Worm (Caenorhabditis elegans) whole organism, late embryonic: ENCODE results near the gene shw-1.
A peak's percentile ranks its signal among the peaks of the same experiment; 100 is the strongest.

ENCODE experiments used
- C08G9.2 ChIP-seq: sonication (generic microtip); optimal IDR thresholded peaks from 2 replicates; lab custom pipeline; 2016; ENCODE audit warnings: mild to moderate bottlenecking, missing genetic modification characterization, moderate library complexity, missing compliant biosample characterization
- T23F11.4 ChIP-seq: fragments of 200-800 bp; sonication (Bioruptor generic); optimal IDR thresholded peaks from 2 replicates; lab custom pipeline; 2018; ENCODE audit warnings: mild to moderate bottlenecking, missing genetic modification characterization, missing compliant biosample characterization
- ceh-14 ChIP-seq: sonication (generic microtip); optimal IDR thresholded peaks from 2 replicates; lab custom pipeline; 2016; ENCODE audit warnings: missing genotype, missing genetic modification characterization, missing compliant biosample characterization
- ceh-19 ChIP-seq: fragments of 200-800 bp; sonication (Bioruptor generic); optimal IDR thresholded peaks from 2 replicates; lab custom pipeline; 2018; ENCODE audit warnings: mild to moderate bottlenecking, missing genetic modification characterization, missing compliant biosample characterization
- ceh-2 ChIP-seq: sonication (generic microtip); optimal IDR thresholded peaks from 2 replicates; lab custom pipeline; 2016; ENCODE audit warnings: missing genotype, missing genetic modification characterization, missing compliant biosample characterization
- ceh-22 ChIP-seq: sonication (generic microtip); optimal IDR thresholded peaks from 2 replicates; lab custom pipeline; 2017; ENCODE audit warnings: missing biosample characterization, missing genetic modification characterization
- ceh-24 ChIP-seq: sonication (generic microtip); optimal IDR thresholded peaks from 2 replicates; lab custom pipeline; 2016; ENCODE audit warnings: mild to moderate bottlenecking, missing genetic modification characterization, missing compliant biosample characterization
- ceh-34 ChIP-seq: sonication (generic microtip); optimal IDR thresholded peaks from 2 replicates; lab custom pipeline; 2016; ENCODE audit warnings: mild to moderate bottlenecking, missing genetic modification characterization, missing compliant biosample characterization
- ceh-45 ChIP-seq: fragments of 200-800 bp; sonication (Bioruptor generic); IDR thresholded peaks from 2 replicates; pipeline ENCODE4 v1.3.6; 2022; ENCODE audit warnings: missing genetic modification reagents, missing genetic modification characterization, missing compliant biosample characterization
- ceh-48 ChIP-seq: sonication (generic microtip); optimal IDR thresholded peaks from 2 replicates; lab custom pipeline; 2016; ENCODE audit warnings: missing genetic modification characterization, inconsistent platforms, missing compliant biosample characterization
- ceh-9 ChIP-seq: sonication (generic microtip); optimal IDR thresholded peaks from 2 replicates; lab custom pipeline; 2016; ENCODE audit warnings: mild to moderate bottlenecking, missing genetic modification characterization, inconsistent platforms, missing compliant biosample characterization
- che-1 ChIP-seq: sonication (generic microtip); optimal IDR thresholded peaks from 2 replicates; lab custom pipeline; 2016; ENCODE audit warnings: mild to moderate bottlenecking, missing genetic modification characterization, missing compliant biosample characterization
- elt-2 ChIP-seq: sonication (generic microtip); optimal IDR thresholded peaks from 2 replicates; lab custom pipeline; 2016; ENCODE audit warnings: missing genetic modification reagents, missing genetic modification characterization, missing compliant biosample characterization
- elt-4 ChIP-seq: sonication (generic microtip); optimal IDR thresholded peaks from 2 replicates; lab custom pipeline; 2016; ENCODE audit warnings: missing genetic modification characterization, missing compliant biosample characterization
- ets-4 ChIP-seq: sonication (generic microtip); optimal IDR thresholded peaks from 2 replicates; lab custom pipeline; 2016; ENCODE audit warnings: missing genetic modification characterization, missing compliant biosample characterization
- fkh-10 ChIP-seq: fragments of 150-350 bp; optimal IDR thresholded peaks from 2 replicates; lab custom pipeline; 2014; ENCODE audit warnings: missing biosample characterization, missing genetic modification reagents, missing genetic modification characterization
- fkh-6 ChIP-seq: sonication (generic microtip); optimal IDR thresholded peaks from 2 replicates; lab custom pipeline; 2016; ENCODE audit warnings: missing genetic modification characterization, missing compliant biosample characterization
- hlh-13 ChIP-seq: fragments of 200-800 bp; sonication (Bioruptor generic); optimal IDR thresholded peaks from 2 replicates; lab custom pipeline; 2018; ENCODE audit warnings: mild to moderate bottlenecking, missing genetic modification characterization, missing compliant biosample characterization
- hlh-8 ChIP-seq: sonication (generic microtip); optimal IDR thresholded peaks from 2 replicates; lab custom pipeline; 2016; ENCODE audit warnings: missing genotype, missing genetic modification characterization, missing compliant biosample characterization
- lim-6 ChIP-seq: sonication (generic microtip); optimal IDR thresholded peaks from 2 replicates; lab custom pipeline; 2016; ENCODE audit warnings: missing genetic modification characterization, missing compliant biosample characterization
- lin-11 ChIP-seq: fragments of 200-800 bp; sonication (Bioruptor generic); optimal IDR thresholded peaks from 2 replicates; lab custom pipeline; 2018; ENCODE audit warnings: mild to moderate bottlenecking, missing genetic modification characterization, missing compliant biosample characterization
- madf-2 ChIP-seq: sonication (generic microtip); optimal IDR thresholded peaks from 2 replicates; lab custom pipeline; 2017; ENCODE audit warnings: missing genetic modification characterization, missing compliant biosample characterization
- mec-3 ChIP-seq: sonication (generic microtip); optimal IDR thresholded peaks from 2 replicates; lab custom pipeline; 2016; ENCODE audit warnings: borderline replicate concordance, missing genetic modification characterization, missing compliant biosample characterization
- nfya-1 ChIP-seq: sonication (generic microtip); optimal IDR thresholded peaks from 2 replicates; lab custom pipeline; 2017; ENCODE audit warnings: missing genetic modification characterization, mild to moderate bottlenecking, missing compliant biosample characterization, antibody characterized with exemption, moderate library complexity
- nhr-11 ChIP-seq: fragments of 150-350 bp; optimal IDR thresholded peaks from 2 replicates; lab custom pipeline; 2014; ENCODE audit warnings: missing biosample characterization, missing genetic modification characterization
- pag-3 ChIP-seq: sonication (generic microtip); optimal IDR thresholded peaks from 2 replicates; lab custom pipeline; 2016; ENCODE audit warnings: missing compliant biosample characterization, missing genetic modification characterization, borderline replicate concordance
- pax-1 ChIP-seq: fragments of 150-350 bp; optimal IDR thresholded peaks from 2 replicates; lab custom pipeline; 2014; ENCODE audit warnings: missing biosample characterization, missing genetic modification characterization
- pha-4 ChIP-seq: fragments of 150-350 bp; optimal IDR thresholded peaks from 2 replicates; lab custom pipeline; 2018; ENCODE audit warnings: missing biosample characterization, missing genetic modification reagents, missing genetic modification characterization
- rnt-1 ChIP-seq: sonication (generic microtip); optimal IDR thresholded peaks from 2 replicates; lab custom pipeline; 2016; ENCODE audit warnings: missing genetic modification characterization, missing compliant biosample characterization
- sox-2 ChIP-seq: fragments of 200-800 bp; sonication (Bioruptor generic); IDR thresholded peaks from 2 replicates; pipeline ENCODE4 v1.3.6; 2022; ENCODE audit warnings: missing genetic modification reagents, missing genetic modification characterization, missing compliant biosample characterization
- tbx-2 ChIP-seq: sonication (generic microtip); optimal IDR thresholded peaks from 2 replicates; lab custom pipeline; 2016; ENCODE audit warnings: missing genetic modification characterization, missing compliant biosample characterization
- ttx-3 ChIP-seq: sonication (generic microtip); optimal IDR thresholded peaks from 2 replicates; lab custom pipeline; 2016; ENCODE audit warnings: missing genetic modification reagents, missing genetic modification characterization, missing compliant biosample characterization
- unc-55 ChIP-seq: sonication (generic microtip); optimal IDR thresholded peaks from 2 replicates; lab custom pipeline; 2017; ENCODE audit warnings: missing biosample characterization, missing genetic modification reagents, missing genetic modification characterization
- zip-5 ChIP-seq: sonication (generic microtip); optimal IDR thresholded peaks from 2 replicates; lab custom pipeline; 2016; ENCODE audit warnings: missing genetic modification characterization, missing compliant biosample characterization

Gene shw-1

ce11 chrII:8321244-8321643, at the start of gene shw-1:
Gene shw-1 (minus strand): TSS chrII:8321471.
- TF ChIP-seq sox-2 (GFP tag; lab: Robert Waterston, UW) (no peak), ceh-9 (no peak), lim-6 (tag; lab: Kevin White, UChicago) (no peak), ttx-3 (tag; lab: Kevin White, UChicago) (no peak)
- TF ChIP-seq, all 69 proteins: peak for 0

DNA sequence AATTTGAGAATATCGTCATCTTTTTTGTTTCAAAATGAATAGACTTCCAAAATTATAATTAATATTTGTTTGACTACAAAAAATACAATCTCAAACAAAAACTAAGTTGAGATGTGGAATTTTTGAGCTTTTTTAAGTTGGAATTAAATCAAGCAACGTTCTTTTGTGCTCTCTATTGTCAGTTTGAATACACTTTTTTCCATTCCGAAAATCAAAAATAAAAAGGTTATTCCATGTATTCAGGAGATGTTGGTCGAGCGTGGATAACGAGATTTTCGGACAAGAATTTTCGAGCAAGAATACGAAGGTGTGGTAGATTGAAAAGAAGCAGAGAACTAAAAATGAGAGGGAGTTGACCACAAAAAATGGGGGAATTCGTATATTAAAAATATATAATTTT, 48.9 kb upstream of the shw-1 start:
- TF ChIP-seq hlh-13 (no peak), nfya-1 (tag; lab: Kevin White, UChicago) (no peak)

DNA sequence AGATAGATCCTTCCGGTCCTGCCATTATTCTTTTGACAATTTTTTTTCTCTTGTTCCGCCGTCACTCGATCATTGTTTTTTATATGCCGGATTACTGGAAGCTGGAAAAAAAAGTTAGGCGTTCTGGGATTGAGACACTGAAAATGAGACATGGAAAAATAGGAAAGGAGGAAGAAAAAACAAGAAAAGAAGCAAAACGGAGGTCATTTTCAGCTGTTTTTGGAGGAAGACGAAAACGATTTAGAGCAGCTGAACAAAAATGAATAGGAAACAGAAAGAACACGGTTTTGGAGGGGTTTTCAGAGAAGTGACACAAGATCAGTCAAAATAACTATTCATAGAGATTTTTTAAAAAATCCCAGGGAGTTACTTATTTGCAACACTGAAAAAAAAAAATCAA, 47.8 kb upstream of the shw-1 start, which contains the start of gene amt-3:
Gene amt-3, minus strand, starts transcription at position 101 of the 400 bp plus-strand sequence.
- TF ChIP-seq C08G9.2 = no peak
- TF ChIP-seq hlh-8 (tag; lab: Kevin White, UChicago) = no peak
- no peak for TF ChIP-seq ceh-14 (tag; lab: Kevin White, UChicago)
- TF ChIP-seq ets-4 = no peak
- TF ChIP-seq nfya-1 (tag; lab: Kevin White, UChicago) = no peak
- no peak for TF ChIP-seq ceh-45
- no peak for TF ChIP-seq T23F11.4 (GFP tag; lab: Kevin White, UChicago)
- TF ChIP-seq unc-55 = no peak
- TF ChIP-seq mec-3 (tag; lab: Kevin White, UChicago) = no peak
- TF ChIP-seq pha-4 = no peak
- no peak for TF ChIP-seq fkh-10 (GFP tag; lab: Kevin White, UChicago)
- TF ChIP-seq ceh-22 (tag; lab: Kevin White, UChicago) = no peak
- TF ChIP-seq ceh-2 (tag; lab: Kevin White, UChicago) = no peak
- no peak for TF ChIP-seq sox-2 (GFP tag; lab: Robert Waterston, UW)
- no peak for TF ChIP-seq hlh-13
- no peak for TF ChIP-seq ttx-3 (tag; lab: Kevin White, UChicago)
- no peak for TF ChIP-seq fkh-6
- no peak for TF ChIP-seq lin-11 (tag; lab: Kevin White, UChicago)
- TF ChIP-seq ceh-48 (tag; lab: Kevin White, UChicago) = no peak

DNA sequence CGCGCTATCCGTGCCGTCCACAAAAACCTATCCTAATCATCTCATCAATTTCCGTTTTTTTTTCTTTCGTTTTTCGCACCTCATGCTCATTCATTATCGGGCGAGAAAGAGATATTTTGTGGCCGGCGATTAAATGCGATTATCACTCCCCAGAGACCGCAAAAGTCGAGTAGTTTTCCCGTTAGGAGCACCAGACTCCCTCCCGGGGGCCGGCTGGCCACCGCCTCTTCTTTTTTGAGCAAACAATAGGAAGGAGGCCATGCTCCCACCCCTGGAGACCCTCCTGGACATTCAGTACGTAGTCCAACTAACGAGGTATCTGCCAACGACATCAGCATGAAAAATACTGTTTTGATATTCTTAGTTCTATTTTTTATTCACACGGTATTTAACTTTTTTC, 39.2 kb upstream of the shw-1 start, which contains the start of gene M195.2:
Gene M195.2, plus strand, starts transcription at position 301 of the 400 bp plus-strand sequence.
- TF ChIP-seq ceh-48 (tag; lab: Kevin White, UChicago) (no peak), ceh-22 (tag; lab: Kevin White, UChicago) (no peak), madf-2 (no peak), pag-3 (tag; lab: Kevin White, UChicago) (no peak), ceh-19 (no peak), zip-5 (tag; lab: Kevin White, UChicago) (no peak), elt-2 (tag; lab: Kevin White, UChicago) (no peak), che-1 (tag; lab: Kevin White, UChicago) (no peak), tbx-2 (no peak), ceh-24 (tag; lab: Kevin White, UChicago) (no peak), nhr-11 (tag; lab: Kevin White, UChicago) (no peak), ceh-34 (tag; lab: Kevin White, UChicago) (no peak), unc-55 (no peak)
- TF ChIP-seq, all 69 proteins: peak for 0

DNA sequence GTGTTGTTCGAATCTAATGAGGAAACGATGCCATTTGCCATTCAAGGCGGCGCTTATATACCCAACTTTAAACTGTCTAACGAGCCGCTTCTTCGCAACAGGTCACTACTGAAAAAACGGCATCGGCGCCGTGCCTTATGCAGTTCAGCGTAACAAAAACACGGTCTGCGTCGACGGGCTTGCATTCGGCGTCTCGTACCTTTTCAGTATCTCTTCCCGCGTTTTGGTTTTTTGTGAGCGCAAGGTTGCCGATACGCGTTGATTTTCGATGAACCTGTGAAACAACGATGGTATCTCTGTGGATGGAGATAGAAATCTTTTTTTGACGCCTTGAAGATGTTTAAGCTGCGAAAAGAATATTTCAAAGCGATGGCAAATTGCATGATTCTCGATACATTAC, 38.1 kb upstream of the shw-1 start, which contains the start of gene col-77:
Gene col-77, minus strand, starts transcription at position 32 of the 400 bp plus-strand sequence.
- no peak for TF ChIP-seq rnt-1 (tag; lab: Kevin White, UChicago)

DNA sequence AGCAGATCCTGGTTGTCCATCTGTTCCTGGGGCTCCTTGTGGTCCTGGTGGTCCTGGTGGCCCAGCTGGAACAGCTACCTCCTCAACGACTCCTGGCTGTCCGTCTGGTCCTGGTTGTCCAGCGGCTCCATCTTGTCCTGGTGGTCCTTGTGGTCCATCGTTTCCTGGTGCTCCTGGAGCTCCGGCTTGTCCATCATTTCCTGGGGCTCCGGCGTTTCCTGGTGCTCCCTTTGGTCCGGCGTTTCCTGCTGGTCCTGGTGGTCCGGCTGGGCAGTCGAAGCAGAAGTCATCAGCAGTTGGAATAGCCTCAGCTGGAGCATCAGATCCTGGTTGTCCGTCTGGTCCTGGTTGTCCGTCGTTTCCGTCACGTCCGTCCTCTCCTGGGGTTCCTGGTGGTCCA, 37.2 kb upstream of the shw-1 start:
- TF ChIP-seq fkh-6 (peak; percentile 25), unc-55 (no peak), ets-4 (no peak), elt-4 (tag; lab: Kevin White, UChicago) (peak; percentile 56), pax-1 (tag; lab: Kevin White, UChicago) (no peak), mec-3 (tag; lab: Kevin White, UChicago) (peak; percentile 14), pag-3 (tag; lab: Kevin White, UChicago) (peak; percentile 16)
- TF ChIP-seq, all 69 proteins: peak for 4
